Worm (Caenorhabditis elegans) whole organism, dauer: ENCODE results near the gene fbxa-142.

Source experiments
- unc-62 ChIP-seq: sonication (generic microtip); optimal IDR thresholded peaks from 2 replicates; lab custom pipeline; 2017; ENCODE audit warnings: missing biosample characterization, missing genetic modification reagents, missing genetic modification characterization

The fbxa-142 gene

ce11 chrV:16145009-16145408, 13.9 kb upstream of the fbxa-142 start:
- TF ChIP-seq unc-62 (GFP tag; lab: Kevin White, UChicago), result no peak

- no peak for TF ChIP-seq unc-62 (GFP tag; lab: Kevin White, UChicago)
Measured at ce11 chrV:16143066-16143581, 12.0 kb upstream of the fbxa-142 start, which contains the start of gene fbxa-88. Gene fbxa-88, minus strand, starts transcription at chrV:16143116.

- no peak for TF ChIP-seq unc-62 (GFP tag; lab: Kevin White, UChicago)
Measured at ce11 chrV:16142371-16142770, 11.2 kb upstream of the fbxa-142 start, which contains the start of gene fbxa-18. Gene fbxa-18, plus strand, starts transcription at chrV:16142671.

- no peak for TF ChIP-seq unc-62 (GFP tag; lab: Kevin White, UChicago)
Measured at ce11 chrV:16141071-16141470, 9.9 kb upstream of the fbxa-142 start, which contains the start of gene clc-32. Gene clc-32, minus strand, starts transcription at chrV:16141171.

ce11 chrV:16139529-16139928, 8.4 kb upstream of the fbxa-142 start, which contains the start of gene clc-11:
Gene clc-11, minus strand, starts transcription at chrV:16139629.
- TF ChIP-seq unc-62 (GFP tag; lab: Kevin White, UChicago), result no peak

- no peak for TF ChIP-seq unc-62 (GFP tag; lab: Kevin White, UChicago)
Measured at ce11 chrV:16137043-16137442, 5.9 kb upstream of the fbxa-142 start, which contains the start of gene F44G3.7. Gene F44G3.7, minus strand, starts transcription at chrV:16137143.

ce11 chrV:16132705-16133104, 1.6 kb upstream of the fbxa-142 start, which contains the start of gene fbxa-144:
Gene fbxa-144, minus strand, starts transcription at chrV:16132805.
- TF ChIP-seq unc-62 (GFP tag; lab: Kevin White, UChicago), result no peak

- TF ChIP-seq unc-62 (GFP tag; lab: Kevin White, UChicago), result no peak
Measured at ce11 chrV:16132215-16132614, 1.1 kb upstream of the fbxa-142 start.

- no peak for TF ChIP-seq unc-62 (GFP tag; lab: Kevin White, UChicago)
Measured at ce11 chrV:16129116-16129515, 2.0 kb downstream of the fbxa-142 start.

- no peak for TF ChIP-seq unc-62 (GFP tag; lab: Kevin White, UChicago)
Measured at ce11 chrV:16127401-16127800, 3.7 kb downstream of the fbxa-142 start, which contains the start of gene fbxa-143. Gene fbxa-143, minus strand, starts transcription at chrV:16127501.

ce11 chrV:16124739-16125138, 6.4 kb downstream of the fbxa-142 start, which contains the start of gene nhr-111:
Gene nhr-111, minus strand, starts transcription at chrV:16124839.
- TF ChIP-seq unc-62 (GFP tag; lab: Kevin White, UChicago), result no peak

- no peak for TF ChIP-seq unc-62 (GFP tag; lab: Kevin White, UChicago)
Measured at ce11 chrV:16121451-16121850, 9.7 kb downstream of the fbxa-142 start.

- no peak for TF ChIP-seq unc-62 (GFP tag; lab: Kevin White, UChicago)
Measured at ce11 chrV:16120922-16121321, 10.2 kb downstream of the fbxa-142 start, which contains the start of gene skr-3. Gene skr-3, plus strand, starts transcription at chrV:16121084.

ce11 chrV:16120499-16120898, 10.7 kb downstream of the fbxa-142 start:
- no peak for TF ChIP-seq unc-62 (GFP tag; lab: Kevin White, UChicago)

ce11 chrV:16118601-16119000, 12.5 kb downstream of the fbxa-142 start, which contains the start of gene str-103:
Gene str-103, minus strand, starts transcription at chrV:16118701.
- no peak for TF ChIP-seq unc-62 (GFP tag; lab: Kevin White, UChicago)

ce11 chrV:16115381-16115780, 15.8 kb downstream of the fbxa-142 start, which contains the start of gene str-25:
Gene str-25, plus strand, starts transcription at chrV:16115681.
- TF ChIP-seq unc-62 (GFP tag; lab: Kevin White, UChicago), result no peak

ce11 chrV:16114237-16114636, 16.9 kb downstream of the fbxa-142 start, which contains the start of gene srxa-16:
Gene srxa-16, minus strand, starts transcription at chrV:16114337.
- no peak for TF ChIP-seq unc-62 (GFP tag; lab: Kevin White, UChicago)
